Fruit fly (Drosophila melanogaster): ENCODE measurements around the gene CG10802.

CG10802 gene

dm6 chrX:3443902-3444301 is 38.9 kb upstream of the CG10802 start:
- TF ChIP-seq Rel (GFP tag; optimal IDR thresholded peaks at IDR 0.05) (no peak), Rel (tag; optimal IDR thresholded peaks at IDR 0.05) (no peak), pan (optimal IDR thresholded peaks at IDR 0.05) (no peak), Hr83 (GFP tag; optimal IDR thresholded peaks at IDR 0.05; ENCODE audit: poor library complexity, severe bottlenecking) (no peak), Vsx2 (GFP tag; optimal IDR thresholded peaks at IDR 0.05; ENCODE audit: partially characterized antibody) (no peak), br (GFP tag; optimal IDR thresholded peaks at IDR 0.05) (no peak), Mio (GFP tag; optimal IDR thresholded peaks at IDR 0.05) (no peak), usp (GFP tag; optimal IDR thresholded peaks at IDR 0.05) (no peak), CG9705 (GFP tag; optimal IDR thresholded peaks at IDR 0.05) (no peak), Hr78 (GFP tag; optimal IDR thresholded peaks at IDR 0.05) (no peak)

DNA sequence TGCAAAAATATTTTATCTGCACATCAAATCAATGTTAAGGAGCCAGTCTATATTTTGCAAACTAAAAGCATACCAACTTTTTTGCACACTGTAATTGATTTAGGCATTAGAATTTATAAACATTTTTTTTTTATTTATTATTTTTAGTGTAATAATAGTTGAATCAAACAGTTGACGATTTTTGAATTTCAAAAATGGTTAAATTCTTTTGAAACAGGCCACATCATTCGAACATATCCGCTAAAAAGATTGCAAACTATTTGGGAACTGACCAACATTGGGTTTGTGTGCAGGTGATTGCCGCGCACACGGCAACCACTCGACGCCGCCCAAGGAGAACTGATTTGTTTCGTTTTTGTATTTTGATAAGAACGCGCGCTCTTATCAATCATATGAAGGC is 38.0 kb upstream of the CG10802 start:
- no peak for TF ChIP-seq Rel (GFP tag; optimal IDR thresholded peaks at IDR 0.05)
- TF ChIP-seq Rel (tag; optimal IDR thresholded peaks at IDR 0.05) = no peak
- TF ChIP-seq br (GFP tag; optimal IDR thresholded peaks at IDR 0.05) = no peak
- TF ChIP-seq sv (GFP tag; optimal IDR thresholded peaks at IDR 0.05) = no peak
- no peak for TF ChIP-seq dsf (GFP tag; optimal IDR thresholded peaks at IDR 0.05; ENCODE audit: borderline replicate concordance)
- TF ChIP-seq dl (GFP tag; optimal IDR thresholded peaks at IDR 0.05; ENCODE audit: insufficient read depth in 1 of 2, partially characterized antibody in 2 of 2) = no peak
- no peak for TF ChIP-seq lola (GFP tag; optimal IDR thresholded peaks at IDR 0.05)
- peak in 1 of 2 experiments; percentile 64 for TF ChIP-seq foxo (GFP tag; optimal IDR thresholded peaks at IDR 0.05)
- no peak for TF ChIP-seq brk (GFP tag; optimal IDR thresholded peaks at IDR 0.05)
- TF ChIP-seq usp (GFP tag; optimal IDR thresholded peaks at IDR 0.05) = no peak
- no peak for TF ChIP-seq tai (GFP tag; optimal IDR thresholded peaks at IDR 0.05)
- no peak for TF ChIP-seq Hr78 (GFP tag; optimal IDR thresholded peaks at IDR 0.05)
- no peak for TF ChIP-seq Dif (GFP tag; optimal IDR thresholded peaks at IDR 0.05; ENCODE audit: partially characterized antibody)
- TF ChIP-seq Vsx2 (GFP tag; optimal IDR thresholded peaks at IDR 0.05; ENCODE audit: partially characterized antibody) = no peak
- no peak for TF ChIP-seq woc (GFP tag; optimal IDR thresholded peaks at IDR 0.05)
- TF ChIP-seq CG9705 (GFP tag; optimal IDR thresholded peaks at IDR 0.05) = no peak
- TF ChIP-seq CG32264 (GFP tag; optimal IDR thresholded peaks at IDR 0.05) = no peak
- TF ChIP-seq OdsH (GFP tag; optimal IDR thresholded peaks at IDR 0.05) = peak; percentile 7
- peak; percentile 40 for TF ChIP-seq fru (GFP tag; optimal IDR thresholded peaks at IDR 0.05)
- no peak for TF ChIP-seq N (GFP tag; optimal IDR thresholded peaks at IDR 0.05)
- no peak for TF ChIP-seq CrebA (GFP tag; optimal IDR thresholded peaks at IDR 0.05; ENCODE audit: borderline replicate concordance)
- TF ChIP-seq ey (GFP tag; optimal IDR thresholded peaks at IDR 0.05) = no peak
- TF ChIP-seq Myc (optimal IDR thresholded peaks at IDR 0.05) = no peak
- no peak for TF ChIP-seq sage (GFP tag; optimal IDR thresholded peaks at IDR 0.05)
- no peak for TF ChIP-seq Mio (GFP tag; optimal IDR thresholded peaks at IDR 0.05)
- TF ChIP-seq Sp1 (GFP tag; optimal IDR thresholded peaks at IDR 0.05) = peak; percentile 22
- TF ChIP-seq GATAd (GFP tag; optimal IDR thresholded peaks at IDR 0.05) = no peak
- TF ChIP-seq Dfd (GFP tag; optimal IDR thresholded peaks at IDR 0.05) = no peak
- TF ChIP-seq Hr83 (GFP tag; optimal IDR thresholded peaks at IDR 0.05; ENCODE audit: poor library complexity, severe bottlenecking) = no peak
- no peak for TF ChIP-seq Jra (GFP tag; optimal IDR thresholded peaks at IDR 0.05)
- no peak for TF ChIP-seq Abd-B (GFP tag; optimal IDR thresholded peaks at IDR 0.05)
- peak; percentile 51 for TF ChIP-seq HLH106 (tag; optimal IDR thresholded peaks at IDR 0.05)
- no peak for TF ChIP-seq pan (optimal IDR thresholded peaks at IDR 0.05)
- peak; percentile 44 for TF ChIP-seq h (GFP tag; optimal IDR thresholded peaks at IDR 0.05)
- peak; percentile 34 for TF ChIP-seq psq (GFP tag; optimal IDR thresholded peaks at IDR 0.05)
- peak; percentile 53 for TF ChIP-seq dmrt93B (GFP tag; optimal IDR thresholded peaks at IDR 0.05)
- TF ChIP-seq Hnf4 (GFP tag; optimal IDR thresholded peaks at IDR 0.05) = no peak
- TF ChIP-seq jim (GFP tag; optimal IDR thresholded peaks at IDR 0.05) = no peak
- peak; percentile 52 for TF ChIP-seq rgr (GFP tag; optimal IDR thresholded peaks at IDR 0.05)

dm6 chrX:3446157-3446556 is 36.6 kb upstream of the CG10802 start:
- TF ChIP-seq sage (GFP tag; optimal IDR thresholded peaks at IDR 0.05) (no peak), usp (GFP tag; optimal IDR thresholded peaks at IDR 0.05) (no peak), pan (optimal IDR thresholded peaks at IDR 0.05) (no peak), CrebA (GFP tag; optimal IDR thresholded peaks at IDR 0.05; ENCODE audit: borderline replicate concordance) (no peak), Dfd (GFP tag; optimal IDR thresholded peaks at IDR 0.05) (no peak), dmrt93B (GFP tag; optimal IDR thresholded peaks at IDR 0.05) (no peak), GATAd (GFP tag; optimal IDR thresholded peaks at IDR 0.05) (no peak), N (GFP tag; optimal IDR thresholded peaks at IDR 0.05) (no peak), CG32264 (GFP tag; optimal IDR thresholded peaks at IDR 0.05) (no peak), CG9705 (GFP tag; optimal IDR thresholded peaks at IDR 0.05) (no peak), brk (GFP tag; optimal IDR thresholded peaks at IDR 0.05) (no peak), Hnf4 (GFP tag; optimal IDR thresholded peaks at IDR 0.05) (no peak), OdsH (GFP tag; optimal IDR thresholded peaks at IDR 0.05) (no peak), ey (GFP tag; optimal IDR thresholded peaks at IDR 0.05) (no peak), Abd-B (GFP tag; optimal IDR thresholded peaks at IDR 0.05) (no peak), rgr (GFP tag; optimal IDR thresholded peaks at IDR 0.05) (no peak), Dif (GFP tag; optimal IDR thresholded peaks at IDR 0.05; ENCODE audit: partially characterized antibody) (no peak), Jra (GFP tag; optimal IDR thresholded peaks at IDR 0.05) (no peak), foxo (GFP tag; optimal IDR thresholded peaks at IDR 0.05) (no peak)
